Fruit fly (Drosophila melanogaster) whole organism, embryonic: ENCODE measurements around the gene Gbs-70E.
A peak's percentile ranks its signal among the peaks of the same experiment; 100 is the strongest.

Source experiments
- B-H1 ChIP-seq: fragments of 200-800 bp; sonication (Bioruptor generic); IDR thresholded peaks from 3 replicates; pipeline ENCODE4 v1.3.6; 2022; ENCODE audit warnings: missing biosample characterization, missing genetic modification characterization
- B-H2 ChIP-seq: fragments of 200-800 bp; sonication (Bioruptor generic); optimal IDR thresholded peaks from 2 replicates; lab custom pipeline; 2018; ENCODE audit warnings: missing biosample characterization, mild to moderate bottlenecking, missing genetic modification characterization
- CG10543 ChIP-seq: fragments of 200-800 bp; sonication (Bioruptor generic); optimal IDR thresholded peaks from 3 replicates; lab custom pipeline; 2017; ENCODE audit warnings: missing biosample characterization, mild to moderate bottlenecking, missing genetic modification characterization, moderate library complexity
- CG10979 ChIP-seq: fragments of 200-800 bp; sonication (Bioruptor generic); optimal IDR thresholded peaks from 2 replicates; lab custom pipeline; 2018; ENCODE audit warnings: missing biosample characterization, mild to moderate bottlenecking, missing genetic modification characterization, moderate library complexity
- CG11695 ChIP-seq: fragments of 200-800 bp; sonication (Bioruptor generic); IDR thresholded peaks from 3 replicates; pipeline ENCODE4 v1.3.6; 2022; ENCODE audit warnings: missing biosample characterization, missing genetic modification characterization
- CG12236 ChIP-seq: fragments of 200-800 bp; sonication (Bioruptor generic); optimal IDR thresholded peaks from 2 replicates; lab custom pipeline; 2016; ENCODE audit warnings: missing biosample characterization, missing genetic modification characterization
- CG1233 ChIP-seq: fragments of 200-800 bp; sonication (Bioruptor generic); optimal IDR thresholded peaks from 4 replicates; lab custom pipeline; 2018; ENCODE audit warnings: missing biosample characterization, mild to moderate bottlenecking, missing genetic modification characterization
- CG13123 ChIP-seq: fragments of 200-800 bp; sonication (Bioruptor generic); optimal IDR thresholded peaks from 2 replicates; lab custom pipeline; 2016; ENCODE audit warnings: missing biosample characterization, missing genetic modification characterization
- CG13894 ChIP-seq: fragments of 200-800 bp; sonication (Bioruptor generic); optimal IDR thresholded peaks from 3 replicates; lab custom pipeline; 2018; ENCODE audit warnings: missing biosample characterization, mild to moderate bottlenecking, missing genetic modification characterization, moderate library complexity
- CG14860 ChIP-seq: fragments of 200-800 bp; sonication (Bioruptor generic); IDR thresholded peaks from 3 replicates; pipeline ENCODE4 v1.3.6; 2022; ENCODE audit warnings: missing biosample characterization, missing genetic modification characterization; ENCODE audit not compliant: partially characterized antibody
- CG1602 ChIP-seq: fragments of 200-800 bp; sonication (Bioruptor generic); optimal IDR thresholded peaks from 3 replicates; lab custom pipeline; 2016; ENCODE audit warnings: missing biosample characterization, missing genetic modification characterization
- CG2875 ChIP-seq: fragments of 200-800 bp; sonication (Bioruptor generic); optimal IDR thresholded peaks from 2 replicates; lab custom pipeline; 2017; ENCODE audit warnings: missing biosample characterization, mild to moderate bottlenecking, missing genetic modification characterization, missing genetic modification reagents
- CG30403 ChIP-seq: fragments of 200-800 bp; sonication (Bioruptor generic); optimal IDR thresholded peaks from 3 replicates; lab custom pipeline; 2016; ENCODE audit warnings: missing biosample characterization, missing genetic modification characterization
- CG3163 ChIP-seq: fragments of 200-800 bp; sonication (Bioruptor generic); optimal IDR thresholded peaks from 3 replicates; lab custom pipeline; 2016; ENCODE audit warnings: missing biosample characterization, missing genetic modification characterization
- CG33557 ChIP-seq: fragments of 200-800 bp; sonication (Bioruptor generic); optimal IDR thresholded peaks from 2 replicates; lab custom pipeline; 2019; ENCODE audit warnings: missing biosample characterization, mild to moderate bottlenecking, missing genetic modification characterization, moderate library complexity
- CG3407 ChIP-seq: fragments of 200-800 bp; sonication (Bioruptor generic); optimal IDR thresholded peaks from 2 replicates; lab custom pipeline; 2018; ENCODE audit warnings: missing biosample characterization, mild to moderate bottlenecking, missing genetic modification characterization
- CG34376 ChIP-seq: fragments of 200-800 bp; sonication (Bioruptor generic); optimal IDR thresholded peaks from 2 replicates; lab custom pipeline; 2018; ENCODE audit warnings: missing biosample characterization, mild to moderate bottlenecking, missing genetic modification characterization
- CG4404 ChIP-seq: fragments of 200-800 bp; sonication (Bioruptor generic); IDR thresholded peaks from 2 replicates; pipeline ENCODE4 v1.3.6; 2022; ENCODE audit warnings: missing biosample characterization, missing genetic modification characterization
- CG4617 ChIP-seq: fragments of 200-800 bp; sonication (Bioruptor generic); optimal IDR thresholded peaks from 3 replicates; lab custom pipeline; 2016; ENCODE audit warnings: missing biosample characterization, missing genetic modification characterization, borderline replicate concordance
- CG5953 ChIP-seq: fragments of 200-800 bp; sonication (Bioruptor generic); IDR thresholded peaks from 2 replicates; pipeline ENCODE4 v1.3.6; 2022; ENCODE audit warnings: missing biosample characterization, missing genetic modification characterization
- CG6765 ChIP-seq: fragments of 200-800 bp; sonication (Bioruptor generic); optimal IDR thresholded peaks from 3 replicates; lab custom pipeline; 2017; ENCODE audit warnings: missing biosample characterization, mild to moderate bottlenecking, missing genetic modification characterization
- CG7357 ChIP-seq: fragments of 200-800 bp; sonication (Bioruptor generic); IDR thresholded peaks from 3 replicates; pipeline ENCODE4 v1.3.6; 2022; ENCODE audit warnings: missing biosample characterization, missing genetic modification characterization
- CG8388 ChIP-seq: fragments of 200-800 bp; sonication (Bioruptor generic); optimal IDR thresholded peaks from 2 replicates; lab custom pipeline; 2019; ENCODE audit warnings: missing biosample characterization, mild to moderate bottlenecking, missing genetic modification characterization, moderate library complexity
- CG9876 ChIP-seq: fragments of 200-800 bp; sonication (Bioruptor generic); optimal IDR thresholded peaks from 2 replicates; lab custom pipeline; 2016; ENCODE audit warnings: missing biosample characterization, missing genetic modification characterization
- CHES-1-like ChIP-seq: fragments of 200-800 bp; sonication (Bioruptor generic); optimal IDR thresholded peaks from 2 replicates; lab custom pipeline; 2016; ENCODE audit warnings: missing biosample characterization, missing genetic modification characterization
- D19A ChIP-seq: fragments of 200-800 bp; optimal IDR thresholded peaks from 3 replicates; lab custom pipeline; 2019; ENCODE audit warnings: missing biosample characterization, mild to moderate bottlenecking, missing genetic modification characterization, moderate library complexity
- Dek ChIP-seq: fragments of 200-800 bp; sonication (Bioruptor generic); optimal IDR thresholded peaks from 3 replicates; lab custom pipeline; 2019; ENCODE audit warnings: missing biosample characterization, mild to moderate bottlenecking, missing genetic modification characterization, moderate library complexity
- Doc2 ChIP-seq: fragments of 200-800 bp; sonication (Bioruptor generic); IDR thresholded peaks from 2 replicates; pipeline ENCODE4 v1.3.6; 2022; ENCODE audit warnings: missing biosample characterization, missing genetic modification characterization
- HLHmδ ChIP-seq: fragments of 200-800 bp; sonication (Bioruptor generic); optimal IDR thresholded peaks from 2 replicates; lab custom pipeline; 2018; ENCODE audit warnings: missing biosample characterization, mild to moderate bottlenecking, missing genetic modification characterization, moderate library complexity
- Hr39 ChIP-seq: fragments of >200 bp; optimal IDR thresholded peaks from 2 replicates; lab custom pipeline; 2017
- Lpt ChIP-seq: fragments of >200 bp; optimal IDR thresholded peaks from 2 replicates; lab custom pipeline; 2018; ENCODE audit warnings: missing biosample characterization, missing genetic modification characterization
- NC2α ChIP-seq: fragments of 200-800 bp; sonication (Bioruptor generic); optimal IDR thresholded peaks from 2 replicates; lab custom pipeline; 2016; ENCODE audit warnings: missing biosample characterization, missing genetic modification characterization
- NFAT ChIP-seq: fragments of 200-800 bp; sonication (Bioruptor generic); IDR thresholded peaks from 2 replicates; pipeline ENCODE4 v1.3.6; 2022; ENCODE audit warnings: missing biosample characterization, missing genetic modification characterization
- Poxn ChIP-seq: fragments of 200-800 bp; sonication (Bioruptor generic); IDR thresholded peaks from 2 replicates; pipeline ENCODE4 v1.3.6; 2022; ENCODE audit warnings: missing biosample characterization, missing genetic modification characterization
- ash1 ChIP-seq: fragments of 200-800 bp; sonication (Bioruptor generic); optimal IDR thresholded peaks from 2 replicates; lab custom pipeline; 2018; ENCODE audit warnings: missing biosample characterization, mild to moderate bottlenecking, missing genetic modification characterization
- az2 ChIP-seq: fragments of 200-800 bp; sonication (Bioruptor generic); optimal IDR thresholded peaks from 3 replicates; lab custom pipeline; 2016; ENCODE audit warnings: missing biosample characterization, missing genetic modification characterization
- caup ChIP-seq: fragments of 200-800 bp; sonication (Bioruptor generic); optimal IDR thresholded peaks from 3 replicates; lab custom pipeline; 2017; ENCODE audit warnings: missing biosample characterization, mild to moderate bottlenecking, missing genetic modification characterization, moderate library complexity; ENCODE audit not compliant: severe bottlenecking
- dm ChIP-seq: fragments of 200-800 bp; sonication (Bioruptor generic); optimal IDR thresholded peaks from 3 replicates; lab custom pipeline; 2016; ENCODE audit warnings: missing biosample characterization, missing genetic modification characterization
- gce ChIP-seq: fragments of 200-800 bp; sonication (Bioruptor generic); IDR thresholded peaks from 3 replicates; pipeline ENCODE4 v1.3.6; 2022; ENCODE audit warnings: missing biosample characterization, missing genetic modification characterization
- hth ChIP-seq: fragments of >200 bp; optimal IDR thresholded peaks from 2 replicates; lab custom pipeline; 2017; ENCODE audit warnings: inconsistent platforms
- kni ChIP-seq: fragments of 200-800 bp; sonication (Bioruptor generic); optimal IDR thresholded peaks from 3 replicates; lab custom pipeline; 2017; ENCODE audit warnings: mild to moderate bottlenecking, missing biosample characterization, missing genetic modification reagents, missing genetic modification characterization
- mld ChIP-seq: fragments of 200-800 bp; sonication (Bioruptor generic); IDR thresholded peaks from 3 replicates; pipeline ENCODE4 v1.3.6; 2022; ENCODE audit warnings: missing biosample characterization, missing genetic modification characterization; ENCODE audit not compliant: partially characterized antibody
- pfk ChIP-seq: fragments of 200-800 bp; sonication (Bioruptor generic); optimal IDR thresholded peaks from 2 replicates; lab custom pipeline; 2018; ENCODE audit warnings: missing biosample characterization, mild to moderate bottlenecking, missing genetic modification characterization, moderate library complexity
- pum ChIP-seq: fragments of 200-800 bp; sonication (Bioruptor generic); optimal IDR thresholded peaks from 2 replicates; lab custom pipeline; 2016; ENCODE audit warnings: missing biosample characterization, missing genetic modification characterization
- seq ChIP-seq: fragments of 200-800 bp; sonication (Bioruptor generic); IDR thresholded peaks from 2 replicates; pipeline ENCODE4 v1.3.6; 2022; ENCODE audit warnings: missing biosample characterization, missing genetic modification characterization
- sug ChIP-seq: fragments of 200-800 bp; optimal IDR thresholded peaks from 2 replicates; lab custom pipeline; 2019; ENCODE audit warnings: missing biosample characterization, mild to moderate bottlenecking, missing genetic modification characterization, moderate library complexity
- tin ChIP-seq: fragments of 200-800 bp; sonication (Bioruptor generic); optimal IDR thresholded peaks from 3 replicates; lab custom pipeline; 2016; ENCODE audit warnings: missing biosample characterization, missing genetic modification characterization
- tx ChIP-seq: fragments of 200-800 bp; sonication (Bioruptor generic); optimal IDR thresholded peaks from 2 replicates; lab custom pipeline; 2016; ENCODE audit warnings: missing biosample characterization, missing genetic modification characterization
- unc-4 ChIP-seq: fragments of 200-800 bp; sonication (Bioruptor generic); IDR thresholded peaks from 2 replicates; pipeline ENCODE4 v1.3.6; 2022; ENCODE audit warnings: missing biosample characterization, missing genetic modification characterization; ENCODE audit not compliant: partially characterized antibody
- vvl ChIP-seq: fragments of 200-800 bp; sonication (Bioruptor generic); IDR thresholded peaks from 2 replicates; pipeline ENCODE4 v1.3.6; 2022; ENCODE audit warnings: missing biosample characterization, missing genetic modification characterization

The Gbs-70E gene

dm6 chr3L:14544987-14545943 is 5.5 kb downstream of the Gbs-70E start (continued):
- TF ChIP-seq mld (GFP tag; lab: Robert Waterston, UW): no peak
- no peak; the same call in 2 of the 3 replicates for TF ChIP-seq CG11695 (GFP tag; lab: Robert Waterston, UW)
- no peak for TF ChIP-seq Lpt (GFP tag; lab: Kevin White, UChicago)
- no peak for TF ChIP-seq CHES-1-like (GFP tag; lab: Kevin White, UChicago)
- peak; percentile 38 for TF ChIP-seq CG1602 (GFP tag; lab: Kevin White, UChicago)
- TF ChIP-seq D19A (tag; lab: Kevin White, UChicago): peak; percentile 31
- no peak for TF ChIP-seq NFAT
- TF ChIP-seq CG4617: no peak
- no peak for TF ChIP-seq CG7357 (GFP tag; lab: Robert Waterston, UW)
- peak; percentile 19 for TF ChIP-seq kni (GFP tag; lab: Kevin White, UChicago)
- TF ChIP-seq unc-4 (GFP tag; lab: Robert Waterston, UW): no peak
- peak; percentile 46 for TF ChIP-seq seq (GFP tag; lab: Robert Waterston, UW)
- TF ChIP-seq CG3163: peak; percentile 6
- peak; percentile 44 for TF ChIP-seq CG8388
- no peak for TF ChIP-seq NC2α (GFP tag; lab: Kevin White, UChicago)
- TF ChIP-seq CG30403 (GFP tag; lab: Kevin White, UChicago): peak; percentile 63
- TF ChIP-seq CG6765 (GFP tag; lab: Kevin White, UChicago): no peak
- TF ChIP-seq hth (lab: Kevin White, UChicago): no peak
- no peak for TF ChIP-seq CG14860 (GFP tag; lab: Robert Waterston, UW)
- peak; percentile 61 for TF ChIP-seq CG10979 (tag; lab: Kevin White, UChicago)
- no peak for TF ChIP-seq CG2875 (GFP tag; lab: Kevin White, UChicago)
- no peak for TF ChIP-seq CG12236 (GFP tag; lab: Kevin White, UChicago)
- no peak for TF ChIP-seq CG13123
- TF ChIP-seq CG5953: no peak
- no peak for TF ChIP-seq HLHmδ (GFP tag; lab: Kevin White, UChicago)
- no peak for TF ChIP-seq pfk (GFP tag; lab: Kevin White, UChicago)
- TF ChIP-seq Hr39 (lab: Kevin White, UChicago): no peak
- no peak for TF ChIP-seq CG9876 (GFP tag; lab: Kevin White, UChicago)
- TF ChIP-seq caup (GFP tag; lab: Kevin White, UChicago): no peak
- TF ChIP-seq B-H2 (GFP tag; lab: Kevin White, UChicago): no peak
- no peak for TF ChIP-seq dm (GFP tag; lab: Kevin White, UChicago)
- peak; percentile 47 for TF ChIP-seq az2 (GFP tag; lab: Kevin White, UChicago)
- no peak for TF ChIP-seq Dek (tag; lab: Kevin White, UChicago)
- TF ChIP-seq CG3407 (GFP tag; lab: Kevin White, UChicago): no peak
- no peak for TF ChIP-seq Poxn (GFP tag; lab: Robert Waterston, UW)
- peak; percentile 65 for TF ChIP-seq CG1233
- no peak for TF ChIP-seq tx
- TF ChIP-seq CG10543 (GFP tag; lab: Kevin White, UChicago): peak; percentile 24
- TF ChIP-seq CG34376 (GFP tag; lab: Kevin White, UChicago): peak; percentile 22
- no peak for TF ChIP-seq ash1 (GFP tag; lab: Kevin White, UChicago)
- no peak for TF ChIP-seq Doc2
- peak; percentile 40 for TF ChIP-seq sug (tag; lab: Kevin White, UChicago)
- no peak for TF ChIP-seq pum (GFP tag; lab: Kevin White, UChicago)
- TF ChIP-seq B-H1 (GFP tag; lab: Robert Waterston, UW): no peak
- TF ChIP-seq gce (GFP tag; lab: Robert Waterston, UW): no peak
- TF ChIP-seq CG4404 (GFP tag; lab: Robert Waterston, UW): no peak
- TF ChIP-seq vvl (GFP tag; lab: Robert Waterston, UW): peak; percentile 19
- no peak for TF ChIP-seq CG33557 (GFP tag; lab: Kevin White, UChicago)
- no peak for TF ChIP-seq CG13894 (tag; lab: Kevin White, UChicago)
- peak; percentile 50 for TF ChIP-seq tin (GFP tag; lab: Kevin White, UChicago)
